Worm (Caenorhabditis elegans): Measurements from ENCODE around the gene dct-5.

dct-5 gene

ce11 chrII:5426054-5426453, 10.7 kb downstream of the dct-5 start:
- TF ChIP-seq ceh-18 (tag; optimal IDR thresholded peaks at IDR 0.05): no peak
- no peak for TF ChIP-seq sox-2 (GFP tag; IDR thresholded peaks at IDR 0.05)
- no peak for TF ChIP-seq tbx-7 (tag; optimal IDR thresholded peaks at IDR 0.05)
- TF ChIP-seq zip-5 (tag; optimal IDR thresholded peaks at IDR 0.05): no peak
- no peak for TF ChIP-seq ceh-45 (GFP tag; IDR thresholded peaks at IDR 0.05)
- TF ChIP-seq ahr-1 (tag; optimal IDR thresholded peaks at IDR 0.05): no peak
- peak; percentile 74 for TF ChIP-seq elt-2 (tag; optimal IDR thresholded peaks at IDR 0.05)
- TF ChIP-seq ceh-31 (tag; optimal IDR thresholded peaks at IDR 0.05): peak; percentile 6
- peak; percentile 43 for TF ChIP-seq tbx-2 (tag; optimal IDR thresholded peaks at IDR 0.05)
- no peak for TF ChIP-seq hlh-6 (tag; optimal IDR thresholded peaks at IDR 0.05)
- TF ChIP-seq sox-4 (tag; optimal IDR thresholded peaks at IDR 0.05): no peak
- no peak for TF ChIP-seq ceh-2 (tag; optimal IDR thresholded peaks at IDR 0.05)
- no peak for TF ChIP-seq fkh-6 (tag; optimal IDR thresholded peaks at IDR 0.05)
- peak; percentile 61 for TF ChIP-seq nfya-1 (tag; optimal IDR thresholded peaks at IDR 0.05)
- TF ChIP-seq ceh-34 (tag; optimal IDR thresholded peaks at IDR 0.05): no peak
- no peak for TF ChIP-seq dmd-4 (tag; optimal IDR thresholded peaks at IDR 0.05; ENCODE audit: borderline replicate concordance)
- TF ChIP-seq K09A11.1 (tag; optimal IDR thresholded peaks at IDR 0.05; ENCODE audit: insufficient read depth): no peak
- TF ChIP-seq fax-1 (tag; optimal IDR thresholded peaks at IDR 0.05): no peak
- no peak for TF ChIP-seq ceh-30 (tag; optimal IDR thresholded peaks at IDR 0.05)
- TF ChIP-seq syd-9 (tag; optimal IDR thresholded peaks at IDR 0.05): no peak
- no peak for TF ChIP-seq lim-6 (tag; optimal IDR thresholded peaks at IDR 0.05)
- no peak for TF ChIP-seq elt-4 (tag; optimal IDR thresholded peaks at IDR 0.05)
- no peak for TF ChIP-seq lin-11 (tag; optimal IDR thresholded peaks at IDR 0.05)
- TF ChIP-seq npax-4 (tag; optimal IDR thresholded peaks at IDR 0.05): no peak
- peak; percentile 95 for TF ChIP-seq hlh-30 (tag; optimal IDR thresholded peaks at IDR 0.05; ENCODE audit: insufficient read depth)
- no peak for TF ChIP-seq ceh-6 (GFP tag; optimal IDR thresholded peaks at IDR 0.05)
- peak; percentile 33 for TF ChIP-seq unc-55 (GFP tag; optimal IDR thresholded peaks at IDR 0.05)
- no peak for TF ChIP-seq ets-4 (tag; optimal IDR thresholded peaks at IDR 0.05)

- TF ChIP-seq ceh-6 (GFP tag; optimal IDR thresholded peaks at IDR 0.05) (no peak), eyg-1 (tag; optimal IDR thresholded peaks at IDR 0.05) (no peak), ztf-16 (tag; optimal IDR thresholded peaks at IDR 0.05) (no peak), unc-55 (GFP tag; optimal IDR thresholded peaks at IDR 0.05) (no peak), npax-4 (tag; optimal IDR thresholded peaks at IDR 0.05) (no peak), syd-9 (tag; optimal IDR thresholded peaks at IDR 0.05) (no peak), ceh-22 (tag; optimal IDR thresholded peaks at IDR 0.05) (no peak), gmeb-2 (tag; optimal IDR thresholded peaks at IDR 0.05) (no peak), ceh-48 (tag; optimal IDR thresholded peaks at IDR 0.05) (no peak), pqm-1 (tag; optimal IDR thresholded peaks at IDR 0.05) (no peak), sdc-2 (tag; optimal IDR thresholded peaks at IDR 0.05) (no peak), ama-1 (optimal IDR thresholded peaks at IDR 0.05) (no peak), ref-2 (tag; optimal IDR thresholded peaks at IDR 0.05) (no peak), C38D4.7 (GFP tag; optimal IDR thresholded peaks at IDR 0.05) (no peak), T23F11.4 (GFP tag; optimal IDR thresholded peaks at IDR 0.05) (no peak), ahr-1 (tag; optimal IDR thresholded peaks at IDR 0.05) (no peak), Y22D7AL.16 (tag; optimal IDR thresholded peaks at IDR 0.05) (no peak), ceh-18 (tag; optimal IDR thresholded peaks at IDR 0.05) (no peak), sox-4 (tag; optimal IDR thresholded peaks at IDR 0.05) (no peak)
Observed at ce11 chrII:5425633-5426032, 11.1 kb downstream of the dct-5 start, which contains the start of gene F07F6.8. TSS of gene F07F6.8 (minus strand) at chrII:5425733.

- TF ChIP-seq odd-2 (tag; optimal IDR thresholded peaks at IDR 0.05) (no peak), ets-4 (tag; optimal IDR thresholded peaks at IDR 0.05) (no peak), lin-11 (tag; optimal IDR thresholded peaks at IDR 0.05) (no peak), hlh-30 (tag; optimal IDR thresholded peaks at IDR 0.05; ENCODE audit: insufficient read depth) (no peak), eyg-1 (tag; optimal IDR thresholded peaks at IDR 0.05) (no peak)
Observed at ce11 chrII:5423832-5424231, 12.9 kb downstream of the dct-5 start, which contains the start of gene F07F6.7. TSS of gene F07F6.7 (minus strand) at chrII:5423858.

All from whole organism, late embryonic.